Fruit fly (Drosophila melanogaster) whole organism, prepupa: ENCODE data around the gene CG17834.
A peak's percentile ranks its signal among the peaks of the same experiment; 100 is the strongest.

Experiments
- Blimp-1 ChIP-seq: fragments of 200-800 bp; sonication (Bioruptor generic); optimal IDR thresholded peaks from 3 replicates; lab custom pipeline; 2017; ENCODE audit warnings: missing biosample characterization, missing genetic modification characterization, mild to moderate bottlenecking, moderate library complexity, missing genetic modification reagents
- CG10631 ChIP-seq: fragments of 200-800 bp; sonication (Bioruptor generic); optimal IDR thresholded peaks from 2 replicates; lab custom pipeline; 2016; ENCODE audit warnings: missing biosample characterization, missing genetic modification characterization
- CG11294 ChIP-seq: fragments of 200-800 bp; sonication (Bioruptor generic); IDR thresholded peaks from 2 replicates; pipeline ENCODE4 v1.3.6; 2022; ENCODE audit warnings: missing biosample characterization, missing genetic modification characterization
- CG11762 ChIP-seq: fragments of 200-800 bp; sonication (Bioruptor generic); optimal IDR thresholded peaks from 3 replicates; lab custom pipeline; 2016; ENCODE audit warnings: missing biosample characterization, missing genetic modification characterization; ENCODE audit not compliant: insufficient read depth
- CG11902 ChIP-seq: fragments of 200-800 bp; sonication (Bioruptor generic); optimal IDR thresholded peaks from 3 replicates; lab custom pipeline; 2016; ENCODE audit warnings: missing biosample characterization, missing genetic modification characterization
- CG15336 ChIP-seq: fragments of 200-800 bp; sonication (Bioruptor generic); IDR thresholded peaks from 2 replicates; pipeline ENCODE4 v1.3.6; 2022; ENCODE audit warnings: missing biosample characterization, missing genetic modification characterization
- CG1621 ChIP-seq: fragments of 200-800 bp; sonication (Bioruptor generic); optimal IDR thresholded peaks from 3 replicates; lab custom pipeline; 2018; ENCODE audit warnings: missing biosample characterization, mild to moderate bottlenecking, missing genetic modification characterization
- CG3032 ChIP-seq: fragments of 200-800 bp; optimal IDR thresholded peaks from 2 replicates; lab custom pipeline; 2019; ENCODE audit warnings: missing biosample characterization, mild to moderate bottlenecking, missing genetic modification characterization, moderate library complexity
- CG31627 ChIP-seq: fragments of 200-800 bp; sonication (Bioruptor generic); optimal IDR thresholded peaks from 3 replicates; lab custom pipeline; 2016; ENCODE audit warnings: missing biosample characterization, missing genetic modification characterization
- CG32006 ChIP-seq: fragments of 200-800 bp; sonication (Bioruptor generic); optimal IDR thresholded peaks from 3 replicates; lab custom pipeline; 2017; ENCODE audit warnings: missing biosample characterization, mild to moderate bottlenecking, missing genetic modification characterization
- CG34406 ChIP-seq: fragments of 200-800 bp; sonication (Bioruptor generic); optimal IDR thresholded peaks from 3 replicates; lab custom pipeline; 2016; ENCODE audit warnings: missing biosample characterization, missing genetic modification characterization
- CG6276 ChIP-seq: fragments of 200-800 bp; sonication (Bioruptor generic); optimal IDR thresholded peaks from 2 replicates; lab custom pipeline; 2017; ENCODE audit warnings: missing biosample characterization, mild to moderate bottlenecking, missing genetic modification characterization
- CG6792 ChIP-seq: fragments of 200-800 bp; sonication (Bioruptor generic); optimal IDR thresholded peaks from 3 replicates; lab custom pipeline; 2016; ENCODE audit warnings: missing biosample characterization, missing genetic modification characterization
- CG6808 ChIP-seq: fragments of 200-800 bp; sonication (Bioruptor generic); optimal IDR thresholded peaks from 3 replicates; lab custom pipeline; 2017; ENCODE audit warnings: missing biosample characterization, missing genetic modification characterization, mild to moderate bottlenecking, moderate library complexity, missing genetic modification reagents
- CG8119 ChIP-seq: fragments of 200-800 bp; sonication (Bioruptor generic); IDR thresholded peaks from 3 replicates; pipeline ENCODE4 v1.3.6; 2022; ENCODE audit warnings: missing biosample characterization, missing genetic modification characterization
- Eip75B ChIP-seq: fragments of 200-800 bp; sonication (Bioruptor generic); optimal IDR thresholded peaks from 3 replicates; lab custom pipeline; 2016; ENCODE audit warnings: missing biosample characterization, missing genetic modification characterization
- Eip78C ChIP-seq: fragments of 200-800 bp; sonication (Bioruptor generic); peaks from one replicate; lab custom pipeline; 2016; ENCODE audit warnings: missing biosample characterization, missing genetic modification characterization
- Ets21C ChIP-seq: fragments of 200-800 bp; sonication (Bioruptor generic); optimal IDR thresholded peaks from 3 replicates; lab custom pipeline; 2016; ENCODE audit warnings: missing biosample characterization, missing genetic modification characterization
- Ets96B ChIP-seq: fragments of 200-800 bp; optimal IDR thresholded peaks from 2 replicates; lab custom pipeline; 2019; ENCODE audit warnings: missing biosample characterization, mild to moderate bottlenecking, missing genetic modification characterization, moderate library complexity
- Gug ChIP-seq: fragments of 200-800 bp; sonication (Bioruptor generic); IDR thresholded peaks from 2 replicates; pipeline ENCODE4 v1.3.6; 2022; ENCODE audit warnings: missing biosample characterization, missing genetic modification characterization
- Hr39 ChIP-seq: fragments of 200-800 bp; sonication (Bioruptor generic); optimal IDR thresholded peaks from 2 replicates; lab custom pipeline; 2016; ENCODE audit warnings: missing biosample characterization, missing genetic modification characterization
- Hr4 ChIP-seq: fragments of 200-800 bp; sonication (Bioruptor generic); optimal IDR thresholded peaks from 3 replicates; lab custom pipeline; 2016; ENCODE audit warnings: missing biosample characterization, missing genetic modification characterization
- Lpt ChIP-seq: fragments of 200-800 bp; sonication (Bioruptor generic); optimal IDR thresholded peaks from 3 replicates; lab custom pipeline; 2016; ENCODE audit warnings: missing biosample characterization, missing genetic modification characterization
- Met ChIP-seq: fragments of 200-800 bp; sonication (Bioruptor generic); optimal IDR thresholded peaks from 3 replicates; lab custom pipeline; 2016; ENCODE audit warnings: missing biosample characterization, missing genetic modification characterization
- OdsH ChIP-seq: fragments of 200-800 bp; sonication (Bioruptor generic); optimal IDR thresholded peaks from 3 replicates; lab custom pipeline; 2016; ENCODE audit warnings: missing biosample characterization, missing genetic modification characterization
- Sox102F ChIP-seq: fragments of 200-800 bp; sonication (Bioruptor generic); optimal IDR thresholded peaks from 2 replicates; lab custom pipeline; 2016; ENCODE audit warnings: missing biosample characterization, mild to moderate bottlenecking, missing genetic modification characterization
- achi ChIP-seq: fragments of 200-800 bp; sonication (Bioruptor generic); optimal IDR thresholded peaks from 3 replicates; lab custom pipeline; 2016; ENCODE audit warnings: missing biosample characterization, missing genetic modification characterization
- acj6 ChIP-seq: fragments of 200-800 bp; sonication (Bioruptor generic); optimal IDR thresholded peaks from 3 replicates; lab custom pipeline; 2016; ENCODE audit warnings: missing biosample characterization, missing genetic modification characterization
- cyc ChIP-seq: fragments of 200-800 bp; sonication (Bioruptor generic); optimal IDR thresholded peaks from 3 replicates; lab custom pipeline; 2016; ENCODE audit warnings: missing biosample characterization, missing genetic modification characterization
- dsx ChIP-seq: fragments of 200-800 bp; optimal IDR thresholded peaks from 3 replicates; lab custom pipeline; 2019; ENCODE audit warnings: missing biosample characterization, mild to moderate bottlenecking, missing genetic modification characterization, moderate library complexity; ENCODE audit not compliant: poor library complexity, severe bottlenecking
- esn ChIP-seq: fragments of 200-800 bp; sonication (Bioruptor generic); optimal IDR thresholded peaks from 2 replicates; lab custom pipeline; 2016; ENCODE audit warnings: missing biosample characterization, mild to moderate bottlenecking, missing genetic modification characterization, moderate library complexity
- fkh ChIP-seq: fragments of 200-800 bp; sonication (Bioruptor generic); optimal IDR thresholded peaks from 3 replicates; lab custom pipeline; 2017; ENCODE audit warnings: missing biosample characterization, mild to moderate bottlenecking, missing genetic modification characterization, moderate library complexity
- lz ChIP-seq: fragments of 200-800 bp; sonication (Bioruptor generic); optimal IDR thresholded peaks from 3 replicates; lab custom pipeline; 2016; ENCODE audit warnings: missing biosample characterization, missing genetic modification characterization
- pdm3 ChIP-seq: fragments of 200-800 bp; sonication (Bioruptor generic); optimal IDR thresholded peaks from 3 replicates; lab custom pipeline; 2016; ENCODE audit warnings: missing biosample characterization, missing genetic modification characterization
- salr ChIP-seq, 2 experiments: fragments of 200-800 bp; sonication (Bioruptor generic); optimal IDR thresholded peaks; 3 replicates each; lab custom pipeline; 2016 to 2018; ENCODE audit warnings: missing biosample characterization in 2 of 2, missing genetic modification characterization in 2 of 2, mild to moderate bottlenecking in 1 of 2
- svp ChIP-seq: fragments of 200-800 bp; sonication (Bioruptor generic); peaks from one replicate; lab custom pipeline; 2016; ENCODE audit warnings: missing biosample characterization, missing genetic modification characterization
- vri ChIP-seq: fragments of 200-800 bp; sonication (Bioruptor generic); optimal IDR thresholded peaks from 3 replicates; lab custom pipeline; 2016; ENCODE audit warnings: missing biosample characterization, mild to moderate bottlenecking, missing genetic modification characterization

CG17834 gene

dm6 chr2L:8528318-8528717, 623 bp upstream of the CG17834 start, which contains the start of the genes lmgA and lmgB:
lmgA (minus strand) TSS chr2L:8528618.
lmgB (minus strand) TSS chr2L:8528618.
- TF ChIP-seq CG1621 (peak; percentile 20), Ets96B (peak; percentile 5), CG15336 (GFP tag; lab: Robert Waterston, UW) (0 out of 2 replicates have a peak, but pooled peaks have one; percentile 18), CG11294 (GFP tag; lab: Robert Waterston, UW) (no peak), pdm3 (GFP tag; lab: Kevin White, UChicago) (no peak), CG10631 (GFP tag; lab: Kevin White, UChicago) (peak; percentile 58), CG32006 (no peak), acj6 (GFP tag; lab: Kevin White, UChicago) (peak; percentile 39), Met (GFP tag; lab: Kevin White, UChicago) (no peak), Hr39 (GFP tag; lab: Kevin White, UChicago) (peak; percentile 3), Ets21C (no peak), salr (GFP tag; optimal IDR thresholded peaks at IDR 0.05; lab: Kevin White, UChicago) (no peak), Blimp-1 (no peak), CG31627 (GFP tag; lab: Kevin White, UChicago) (peak; percentile 20), Hr4 (GFP tag; lab: Kevin White, UChicago) (peak; percentile 37), OdsH (GFP tag; lab: Kevin White, UChicago) (peak; percentile 32), Eip75B (GFP tag; lab: Kevin White, UChicago) (peak; percentile 74), CG11902 (GFP tag; lab: Kevin White, UChicago) (no peak), Eip78C (peak; percentile 66), CG6792 (no peak), cyc (GFP tag; lab: Kevin White, UChicago) (no peak), esn (GFP tag; lab: Kevin White, UChicago) (peak; percentile 39), achi (GFP tag; lab: Kevin White, UChicago) (peak; percentile 18), CG34406 (no peak), CG3032 (tag; lab: Kevin White, UChicago) (peak; percentile 36), CG8119 (GFP tag; lab: Robert Waterston, UW) (no peak), svp (GFP tag; lab: Kevin White, UChicago) (no peak)

dm6 chr2L:8530189-8530588, 1.2 kb downstream of the CG17834 start:
- TF ChIP-seq CG11762 (GFP tag; lab: Kevin White, UChicago) (no peak), Sox102F (GFP tag; lab: Kevin White, UChicago) (no peak), CG34406 (no peak), CG6808 (no peak), vri (GFP tag; lab: Kevin White, UChicago) (peak; percentile 42)

dm6 chr2L:8532790-8533189, 3.8 kb downstream of the CG17834 start:
- TF ChIP-seq Gug (no peak), CG6276 (GFP tag; lab: Kevin White, UChicago) (no peak), dsx (peak; percentile 48), Lpt (GFP tag; lab: Kevin White, UChicago) (no peak), Eip78C (peak; percentile 12)
- TF ChIP-seq, all 60 proteins: peak for 2

- no peak for TF ChIP-seq lz
- TF ChIP-seq fkh, result peak; percentile 28
Measured at dm6 chr2L:8533632-8534031, 4.7 kb downstream of the CG17834 start.
